Worm (Caenorhabditis elegans) whole organism, L3 larva: ENCODE results near the gene F54B11.4.

Experiments
- R02D3.7 ChIP-seq: fragments of 150-350 bp; optimal IDR thresholded peaks from 2 replicates; lab custom pipeline; 2014; ENCODE audit warnings: missing biosample characterization, missing genetic modification characterization
- ZK546.5 ChIP-seq: sonication (generic microtip); optimal IDR thresholded peaks from 2 replicates; lab custom pipeline; 2017; ENCODE audit warnings: missing biosample characterization, missing genetic modification characterization
- ama-1 ChIP-seq: fragments of 150-350 bp; optimal IDR thresholded peaks from 2 replicates; lab custom pipeline; 2018
- ceh-16 ChIP-seq: sonication (generic microtip); optimal IDR thresholded peaks from 2 replicates; lab custom pipeline; 2017; ENCODE audit warnings: missing biosample characterization, missing genetic modification characterization
- ceh-28 ChIP-seq: fragments of 150-350 bp; optimal IDR thresholded peaks from 2 replicates; lab custom pipeline; 2014; ENCODE audit warnings: missing biosample characterization, missing genetic modification reagents, missing genetic modification characterization
- egl-27 ChIP-seq: sonication (generic microtip); optimal IDR thresholded peaks from 4 replicates; lab custom pipeline; 2017; ENCODE audit warnings: missing biosample characterization, missing genetic modification reagents, missing genetic modification characterization
- egl-5 ChIP-seq: fragments of 150-350 bp; optimal IDR thresholded peaks from 2 replicates; lab custom pipeline; 2017; ENCODE audit warnings: missing biosample characterization, missing genetic modification reagents, missing genetic modification characterization, inconsistent platforms
- elt-1 ChIP-seq: fragments of 150-350 bp; optimal IDR thresholded peaks from 2 replicates; lab custom pipeline; 2014; ENCODE audit warnings: missing biosample characterization, missing genetic modification characterization
- elt-2 ChIP-seq: sonication (generic microtip); optimal IDR thresholded peaks from 2 replicates; lab custom pipeline; 2016; ENCODE audit warnings: missing genetic modification reagents, mild to moderate bottlenecking, missing genetic modification characterization, missing compliant biosample characterization
- eor-1 ChIP-seq, 2 experiments: fragments of 150-350 bp; optimal IDR thresholded peaks; 2 replicates each; lab custom pipeline; 2014 to 2018; ENCODE audit warnings: missing biosample characterization in 2 of 2, missing genetic modification characterization in 2 of 2
- fkh-10 ChIP-seq: sonication (generic microtip); optimal IDR thresholded peaks from 2 replicates; lab custom pipeline; 2017; ENCODE audit warnings: missing biosample characterization, missing genetic modification reagents, missing genetic modification characterization
- fkh-2 ChIP-seq: fragments of 150-350 bp; optimal IDR thresholded peaks from 2 replicates; lab custom pipeline; 2014; ENCODE audit warnings: missing biosample characterization, missing genetic modification reagents, missing genetic modification characterization
- hmg-11 ChIP-seq: sonication (generic microtip); optimal IDR thresholded peaks from 2 replicates; lab custom pipeline; 2016; ENCODE audit warnings: missing genetic modification characterization, missing compliant biosample characterization
- jun-1 ChIP-seq: fragments of 150-350 bp; optimal IDR thresholded peaks from 2 replicates; lab custom pipeline; 2014; ENCODE audit warnings: missing biosample characterization, missing genetic modification reagents, missing genetic modification characterization
- lin-15B ChIP-seq: fragments of 150-350 bp; optimal IDR thresholded peaks from 2 replicates; lab custom pipeline; 2014; ENCODE audit warnings: missing biosample characterization, missing genetic modification characterization
- lin-39 ChIP-seq: fragments of 150-350 bp; optimal IDR thresholded peaks from 2 replicates; lab custom pipeline; 2018; ENCODE audit warnings: missing biosample characterization, missing genetic modification reagents, missing genetic modification characterization
- lsy-12 ChIP-seq: sonication (generic microtip); optimal IDR thresholded peaks from 2 replicates; lab custom pipeline; 2016; ENCODE audit warnings: mild to moderate bottlenecking, missing genetic modification characterization, missing compliant biosample characterization
- mml-1 ChIP-seq: fragments of 150-350 bp; sonication (generic microtip); optimal IDR thresholded peaks from 3 replicates; lab custom pipeline; 2014; ENCODE audit warnings: missing biosample characterization, missing genetic modification characterization
- nhr-11 ChIP-seq: fragments of 150-350 bp; optimal IDR thresholded peaks from 2 replicates; lab custom pipeline; 2014; ENCODE audit warnings: missing biosample characterization, missing genetic modification characterization
- nhr-12 ChIP-seq: fragments of 150-350 bp; optimal IDR thresholded peaks from 2 replicates; lab custom pipeline; 2014; ENCODE audit warnings: missing biosample characterization, missing genetic modification characterization
- nhr-237 ChIP-seq: fragments of 150-350 bp; optimal IDR thresholded peaks from 2 replicates; lab custom pipeline; 2014; ENCODE audit warnings: missing biosample characterization, missing genetic modification characterization
- nhr-43 ChIP-seq: sonication (generic microtip); optimal IDR thresholded peaks from 2 replicates; lab custom pipeline; 2016; ENCODE audit warnings: mild to moderate bottlenecking, missing genetic modification characterization, missing compliant biosample characterization; ENCODE audit not compliant: poor library complexity, severe bottlenecking
- nhr-67 ChIP-seq: fragments of 150-350 bp; optimal IDR thresholded peaks from 2 replicates; lab custom pipeline; 2014; ENCODE audit warnings: missing biosample characterization, missing genetic modification characterization
- nhr-76 ChIP-seq: fragments of 150-350 bp; sonication (generic microtip); optimal IDR thresholded peaks from 5 replicates; lab custom pipeline; 2014; ENCODE audit warnings: missing biosample characterization, missing genetic modification characterization
- nhr-77 ChIP-seq: fragments of 150-350 bp; optimal IDR thresholded peaks from 2 replicates; lab custom pipeline; 2014; ENCODE audit warnings: missing biosample characterization, missing genetic modification characterization
- pha-4 ChIP-seq: fragments of 150-350 bp; optimal IDR thresholded peaks from 2 replicates; lab custom pipeline; 2014; ENCODE audit warnings: missing biosample characterization, missing genetic modification reagents, missing genetic modification characterization
- sea-2 ChIP-seq: fragments of 150-350 bp; sonication (generic microtip); optimal IDR thresholded peaks from 4 replicates; lab custom pipeline; 2014; ENCODE audit warnings: missing biosample characterization, missing genetic modification reagents, missing genetic modification characterization
- skn-1 ChIP-seq: fragments of 150-350 bp; optimal IDR thresholded peaks from 2 replicates; lab custom pipeline; 2014; ENCODE audit warnings: missing biosample characterization, missing genetic modification characterization
- snpc-4 ChIP-seq: fragments of 150-350 bp; optimal IDR thresholded peaks from 2 replicates; lab custom pipeline; 2014; ENCODE audit warnings: missing biosample characterization, missing genetic modification characterization
- unc-39 ChIP-seq: sonication (generic microtip); optimal IDR thresholded peaks from 4 replicates; lab custom pipeline; 2017; ENCODE audit warnings: missing biosample characterization, missing genetic modification characterization
- unc-62 ChIP-seq: fragments of 150-350 bp; sonication (generic microtip); optimal IDR thresholded peaks from 4 replicates; lab custom pipeline; 2014; ENCODE audit warnings: missing biosample characterization, missing genetic modification reagents, missing genetic modification characterization
- zag-1 ChIP-seq: fragments of 150-350 bp; optimal IDR thresholded peaks from 2 replicates; lab custom pipeline; 2014; ENCODE audit warnings: missing biosample characterization, missing genetic modification characterization
- ztf-11 ChIP-seq: fragments of 150-350 bp; optimal IDR thresholded peaks from 2 replicates; lab custom pipeline; 2014; ENCODE audit warnings: missing biosample characterization, missing genetic modification characterization
- ztf-4 ChIP-seq: fragments of 150-350 bp; optimal IDR thresholded peaks from 2 replicates; lab custom pipeline; 2014; ENCODE audit warnings: missing biosample characterization, missing genetic modification characterization

The F54B11.4 gene

DNA sequence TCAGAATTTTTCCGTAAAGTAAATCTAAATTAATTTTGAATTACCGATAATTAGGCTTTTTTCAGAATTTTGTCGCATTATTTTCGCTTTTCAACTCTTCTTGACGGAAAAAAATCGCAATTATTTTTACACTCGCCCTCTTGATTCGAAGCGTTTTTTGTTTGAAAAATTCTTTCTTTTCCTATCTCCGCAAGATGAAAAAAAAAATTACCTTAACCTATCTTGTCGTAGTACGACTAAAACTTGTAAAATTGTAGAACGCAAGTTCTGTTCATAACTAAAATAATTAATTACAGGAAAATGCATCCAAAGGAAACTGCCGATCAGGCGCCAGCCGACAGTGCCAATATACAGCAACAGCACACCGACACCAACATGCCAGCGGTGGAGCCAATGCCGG, 7.7 kb downstream of the F54B11.4 start, which contains the start of gene F54B11.7:
Gene F54B11.7, plus strand, starts transcription at position 301 of the 400 bp plus-strand sequence.
- no peak for TF ChIP-seq egl-5 (tag; lab: Kevin White, UChicago)
- TF ChIP-seq elt-2 (tag; lab: Kevin White, UChicago) = no peak
- TF ChIP-seq skn-1 (tag; lab: Kevin White, UChicago) = no peak
- TF ChIP-seq sea-2 = no peak
- TF ChIP-seq unc-62 (GFP tag; lab: Kevin White, UChicago) = no peak
- no peak for TF ChIP-seq nhr-77 (tag; lab: Kevin White, UChicago)
- TF ChIP-seq ceh-16 (tag; lab: Kevin White, UChicago) = no peak
- TF ChIP-seq fkh-2 = no peak
- TF ChIP-seq nhr-76 (tag; lab: Kevin White, UChicago) = no peak
- no peak for TF ChIP-seq zag-1 (tag; lab: Kevin White, UChicago)
- no peak for TF ChIP-seq nhr-67 (tag; lab: Kevin White, UChicago)
- no peak for TF ChIP-seq pha-4
- no peak for TF ChIP-seq nhr-43 (tag; lab: Kevin White, UChicago)
- no peak for TF ChIP-seq elt-1 (tag; lab: Kevin White, UChicago)
- no peak for TF ChIP-seq jun-1 (tag; lab: Kevin White, UChicago)
- no peak for TF ChIP-seq ztf-11 (tag; lab: Kevin White, UChicago)
- TF ChIP-seq lin-39 = no peak
- TF ChIP-seq, all 47 proteins: peak for 0

DNA sequence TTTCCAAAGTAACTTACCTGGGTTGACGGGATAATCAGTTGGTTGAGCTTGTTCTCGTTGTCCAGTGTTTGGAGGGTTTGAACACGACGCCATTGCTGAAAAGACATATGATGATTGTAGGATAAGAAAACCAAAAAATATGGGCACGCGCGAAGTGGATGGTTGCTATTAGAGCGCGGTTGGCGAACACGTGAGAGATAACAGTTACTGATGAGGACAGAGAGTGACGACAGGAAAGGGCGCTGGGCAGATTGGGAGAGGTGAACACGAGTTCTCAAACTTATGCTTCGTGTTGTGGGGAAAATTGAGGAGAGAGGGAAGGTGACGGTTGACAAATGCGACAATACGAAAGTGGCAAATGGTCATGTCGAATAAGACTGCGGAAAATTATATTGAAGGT, 11.4 kb downstream of the F54B11.4 start, which contains the start of gene F54B11.8:
Gene F54B11.8, minus strand, starts transcription at position 101 of the 400 bp plus-strand sequence.
- TF ChIP-seq mml-1 (tag; lab: Kevin White, UChicago) (no peak), jun-1 (tag; lab: Kevin White, UChicago) (no peak), nhr-43 (tag; lab: Kevin White, UChicago) (no peak), pha-4 (no peak), ztf-4 (no peak), lin-15B (tag; lab: Kevin White, UChicago) (no peak), ceh-16 (tag; lab: Kevin White, UChicago) (no peak), egl-27 (tag; lab: Kevin White, UChicago) (no peak)

DNA sequence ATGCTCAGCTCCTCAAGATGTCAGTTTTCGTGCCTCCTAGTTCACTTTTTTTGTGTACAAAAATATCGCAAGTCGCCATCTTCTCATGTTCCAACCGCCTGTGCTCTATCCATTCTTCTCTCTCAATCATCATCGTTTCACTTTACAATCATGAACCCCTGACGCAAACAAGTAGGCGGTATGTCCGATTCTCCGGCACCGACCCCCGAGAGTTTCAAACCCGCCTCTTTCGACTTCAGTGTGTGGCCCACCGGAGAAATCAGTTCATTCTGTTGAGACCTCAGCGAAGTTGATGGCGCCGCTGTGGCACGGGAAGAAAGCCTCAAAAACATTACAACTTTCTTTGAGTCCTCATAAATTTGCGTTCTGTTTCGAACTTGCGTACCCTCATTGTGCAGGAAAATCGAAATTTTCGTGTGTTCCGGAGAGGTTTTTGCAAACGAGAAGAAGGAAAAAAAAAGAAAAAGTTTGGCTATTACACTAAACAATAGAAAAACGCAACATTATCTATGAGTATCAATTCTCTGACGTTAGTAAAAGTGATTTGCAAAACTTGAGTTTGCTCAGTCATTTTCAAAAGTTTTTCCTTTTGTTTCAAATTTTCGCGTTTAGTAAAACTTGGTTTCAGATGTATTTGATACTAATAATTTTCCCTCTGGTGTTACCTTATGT, 12.6 kb downstream of the F54B11.4 start, which contains the start of gene F54B11.9:
Gene F54B11.9, plus strand, starts transcription at position 622 of the 672 bp plus-strand sequence.
- TF ChIP-seq nhr-237 (tag; lab: Kevin White, UChicago) (no peak), egl-27 (tag; lab: Kevin White, UChicago) (no peak), zag-1 (tag; lab: Kevin White, UChicago) (no peak), R02D3.7 (tag; lab: Kevin White, UChicago) (no peak), jun-1 (tag; lab: Kevin White, UChicago) (no peak), pha-4 (no peak), nhr-12 (tag; lab: Kevin White, UChicago) (no peak), snpc-4 (tag; lab: Kevin White, UChicago) (no peak), ZK546.5 (tag; lab: Kevin White, UChicago) (no peak), nhr-11 (tag; lab: Kevin White, UChicago) (no peak), ceh-28 (tag; lab: Kevin White, UChicago) (no peak), fkh-2 (no peak), ama-1 (no peak), unc-39 (tag; lab: Kevin White, UChicago) (no peak), eor-1 (tag; optimal IDR thresholded peaks at IDR 0.05; lab: Kevin White, UChicago) (no peak), elt-1 (tag; lab: Kevin White, UChicago) (no peak), ztf-4 (no peak)

DNA sequence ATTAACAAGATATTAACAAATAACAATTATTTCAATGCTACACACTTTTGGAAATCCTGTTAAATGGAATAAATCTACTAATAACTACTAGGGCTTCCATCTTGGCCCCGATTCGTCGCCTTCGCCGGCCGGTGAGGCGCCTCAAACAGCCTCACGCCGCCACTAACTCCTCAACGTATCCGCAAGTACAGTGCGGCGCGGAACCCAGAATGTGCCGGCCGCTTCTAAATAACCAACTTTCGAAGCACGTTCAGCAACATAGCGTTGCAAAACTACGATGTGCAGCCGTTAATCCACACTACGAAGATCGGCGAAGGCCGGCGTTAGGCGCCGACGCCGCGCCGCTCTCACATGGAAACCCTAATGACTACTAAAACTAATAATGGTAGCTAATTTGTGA, 13.4 kb downstream of the F54B11.4 start:
- no peak for TF ChIP-seq lsy-12 (tag; lab: Kevin White, UChicago)
- TF ChIP-seq nhr-67 (tag; lab: Kevin White, UChicago) = no peak
- no peak for TF ChIP-seq sea-2
- TF ChIP-seq lin-39 = no peak

DNA sequence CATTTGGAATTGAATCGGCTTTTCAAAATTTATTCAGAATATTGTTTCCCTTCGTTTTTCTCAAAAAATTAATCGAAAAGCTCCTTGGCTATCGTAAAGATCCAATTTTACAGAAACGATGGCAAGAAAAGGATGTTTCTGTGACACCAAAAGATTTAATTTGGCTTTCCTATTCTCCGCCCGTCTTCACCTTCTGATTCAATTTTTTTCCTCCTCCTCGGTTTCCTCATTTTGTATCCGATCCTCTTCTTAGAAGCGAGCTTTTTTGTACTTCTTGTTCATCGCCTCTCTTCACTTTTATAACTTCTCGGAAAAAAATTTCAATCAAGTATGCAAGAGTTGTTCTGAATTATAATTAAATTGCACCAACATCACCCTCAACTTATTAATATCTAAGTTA, 17.6 kb downstream of the F54B11.4 start:
- no peak for TF ChIP-seq fkh-2
- TF ChIP-seq fkh-10 (GFP tag; lab: Kevin White, UChicago) = peak; percentile 52
- TF ChIP-seq hmg-11 (tag; lab: Kevin White, UChicago) = no peak
